Fruit fly (Drosophila melanogaster) S2 (cell line): ENCODE measurements around the gene vers.

Experiments
- CG8478 ChIP-seq: fragments of >200 bp; optimal IDR thresholded peaks from 2 replicates; lab custom pipeline; 2018
- CTCF ChIP-seq, 2 experiments: fragments of >200 bp; optimal IDR thresholded peaks; 2 replicates each; lab custom pipeline; 2018

DNA sequence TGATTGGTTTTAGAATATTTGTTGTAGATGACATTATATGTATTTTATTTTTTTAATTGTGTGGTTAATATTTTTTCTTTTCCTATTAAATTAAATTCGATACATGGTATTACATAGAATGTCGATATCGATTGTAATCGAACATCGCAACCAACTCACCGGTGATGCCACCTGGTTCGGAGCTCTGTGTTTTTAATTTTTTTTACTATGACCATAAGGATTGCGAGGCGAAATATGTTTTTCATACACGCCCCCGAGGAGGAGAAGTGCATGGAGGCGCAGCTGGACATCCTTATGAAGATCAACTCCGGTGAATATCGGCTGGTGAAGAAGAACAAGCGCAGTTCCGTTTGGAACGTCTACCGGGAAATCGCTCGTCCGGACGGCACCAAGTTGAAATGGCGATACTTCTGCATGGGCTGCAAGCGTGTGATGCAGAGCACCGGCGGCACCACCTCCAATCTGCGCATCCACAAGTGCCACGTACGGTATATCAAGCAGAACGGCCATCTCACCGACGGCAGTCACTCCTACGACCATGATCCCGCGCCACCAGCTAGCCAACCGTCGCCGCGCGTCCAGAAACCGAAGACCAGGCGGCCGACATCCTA is 4.1 kb downstream of the vers start, which contains the start of gene CG11560:
- no peak for TF ChIP-seq CTCF (optimal IDR thresholded peaks at IDR 0.05; lab: Kevin White, UChicago)
- TF ChIP-seq CG8478 (lab: Kevin White, UChicago), result no peak
